Fruit fly (Drosophila melanogaster): ENCODE data around the gene CG31664.

- TF ChIP-seq CG14655 (GFP tag; optimal IDR thresholded peaks at IDR 0.05) (no peak), D1 (tag; optimal IDR thresholded peaks at IDR 0.05) (no peak), CG15710 (tag; optimal IDR thresholded peaks at IDR 0.05) (no peak), CG13204 (GFP tag; optimal IDR thresholded peaks at IDR 0.05) (no peak), gl (tag; optimal IDR thresholded peaks at IDR 0.05) (no peak), Snoo (tag; optimal IDR thresholded peaks at IDR 0.05) (no peak), Pif1A (GFP tag; optimal IDR thresholded peaks at IDR 0.05) (no peak)
These were observed 42.5 kb downstream of the CG31664 start, which contains the start of gene Gr22e for dm6 chr2L:1783762-1784161.
